Worm (Caenorhabditis elegans): ENCODE results near the gene F54C4.4.
"Not testable (repeated sequence)": the region's sequence is repeated elsewhere in the genome, so short reads cannot be mapped to it uniquely, and the experiment has no call there.

The F54C4.4 gene

DNA sequence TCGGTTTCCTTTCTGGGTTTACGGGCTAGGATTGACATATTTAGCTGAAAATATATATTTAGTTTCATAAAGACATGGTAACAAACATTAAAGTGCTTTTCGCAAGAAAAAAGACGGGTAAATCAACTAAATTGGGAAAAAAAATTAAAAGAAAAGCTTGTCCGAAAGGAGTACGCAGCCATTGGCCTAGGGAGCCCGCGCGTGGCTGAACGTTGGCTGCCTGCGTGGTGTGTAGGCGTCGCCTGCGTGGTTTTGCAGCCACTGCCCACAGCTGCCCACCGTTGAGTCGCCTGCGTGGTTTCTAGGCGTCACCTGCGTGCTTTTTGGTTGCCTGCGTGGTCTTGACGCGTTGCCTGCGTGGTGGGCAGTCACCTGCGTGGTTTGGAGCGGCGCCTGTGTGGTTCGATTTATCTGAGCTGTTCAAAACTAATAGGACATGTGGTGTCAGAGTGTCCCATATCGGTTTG is 34.8 kb upstream of the F54C4.4 start, which contains the start of gene C29F9.12:
Gene C29F9.12 (minus strand): TSS at position 51 of the 467 bp plus-strand sequence.
- TF ChIP-seq ets-5 (GFP tag; IDR thresholded peaks at IDR 0.05); egl-27 (tag; optimal IDR thresholded peaks at IDR 0.05); dpl-1 (GFP tag; optimal IDR thresholded peaks at IDR 0.05): not testable (repeated sequence)

DNA sequence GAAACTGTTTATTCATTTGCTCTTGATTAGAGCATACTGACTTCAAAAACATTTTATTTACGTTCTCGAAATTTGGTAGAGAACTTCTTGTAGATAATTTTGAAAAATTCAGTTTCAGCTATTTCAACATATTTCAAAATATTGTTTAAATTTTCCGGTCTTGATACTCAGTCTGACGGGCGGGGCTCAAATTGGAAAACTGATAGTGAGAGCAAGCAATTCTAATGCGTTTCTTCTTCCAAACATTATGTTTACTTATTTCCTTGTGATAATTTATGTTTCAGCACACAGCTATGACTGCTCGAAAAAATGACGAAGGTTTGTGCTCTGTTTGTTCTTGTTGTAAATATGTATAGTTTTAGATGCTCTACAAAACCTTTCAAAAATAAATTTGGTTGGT is 33.0 kb upstream of the F54C4.4 start, which contains the start of gene pals-24:
Gene pals-24 (plus strand): TSS at position 237 of the 400 bp plus-strand sequence.
- TF ChIP-seq elt-2 (tag; optimal IDR thresholded peaks at IDR 0.05) = peak; percentile 56
- peak in 1 of 2 experiments; percentile 14 for TF ChIP-seq lin-35 (GFP tag; optimal IDR thresholded peaks at IDR 0.05)
- no peak for TF ChIP-seq efl-1 (optimal IDR thresholded peaks at IDR 0.05)
- peak in 1 of 2 experiments; percentile 79 for TF ChIP-seq efl-1 (GFP tag; optimal IDR thresholded peaks at IDR 0.05 in 1 of 2)
- TF ChIP-seq tlp-1 (tag; optimal IDR thresholded peaks at IDR 0.05) = no peak

DNA sequence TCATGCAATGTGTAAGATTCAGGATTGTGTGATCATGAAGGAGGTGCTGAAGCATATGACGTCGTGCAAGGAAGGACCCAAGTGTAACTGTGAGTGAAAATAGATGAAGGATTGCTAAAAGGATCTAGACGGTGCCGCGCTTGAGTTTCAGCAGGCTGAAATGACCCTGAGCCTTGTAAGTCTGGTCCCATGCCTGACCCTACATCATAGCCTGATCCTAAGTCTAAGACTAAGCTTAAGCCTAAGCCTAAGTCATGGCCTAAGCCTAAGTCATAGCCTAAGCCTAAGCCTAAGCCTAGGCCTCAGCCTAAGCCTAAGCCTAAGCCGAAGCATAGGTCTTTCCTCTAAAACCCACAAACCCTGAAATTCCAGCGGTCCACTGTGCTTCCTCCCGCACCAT is 30.7 kb upstream of the F54C4.4 start:
- TF ChIP-seq nhr-47 (tag; optimal IDR thresholded peaks at IDR 0.05) = no peak
- no peak for TF ChIP-seq unc-30 (tag; optimal IDR thresholded peaks at IDR 0.05)

DNA sequence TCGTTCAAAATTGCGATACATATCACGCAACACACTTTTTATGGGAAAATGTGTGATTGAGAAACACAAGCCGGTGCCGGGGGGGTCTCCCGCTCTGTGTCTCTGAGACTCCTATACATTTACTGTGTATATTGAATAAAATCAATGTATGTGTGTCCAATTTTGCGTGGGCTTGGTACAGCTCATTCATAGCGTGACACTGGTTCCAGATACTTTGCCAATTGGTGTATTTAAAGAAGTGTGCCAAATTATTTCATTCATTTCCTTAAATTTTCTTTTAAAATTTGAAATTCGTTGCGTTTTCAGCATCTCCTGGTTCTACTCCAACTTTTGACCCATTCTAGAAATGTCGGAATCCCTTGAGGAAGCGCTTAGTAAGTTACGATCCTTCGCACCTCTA is 30.0 kb upstream of the F54C4.4 start, which contains the start of gene C29F9.5:
Gene C29F9.5 (plus strand): TSS at position 301 of the 400 bp plus-strand sequence.
- TF ChIP-seq rnt-1 (tag; optimal IDR thresholded peaks at IDR 0.05) (no peak), aly-2 (tag; optimal IDR thresholded peaks at IDR 0.05) (no peak), nhr-71 (tag; optimal IDR thresholded peaks at IDR 0.05) (no peak), egl-27 (tag; optimal IDR thresholded peaks at IDR 0.05) (no peak), fkh-8 (tag; optimal IDR thresholded peaks at IDR 0.05) (no peak), dpl-1 (GFP tag; optimal IDR thresholded peaks at IDR 0.05) (no peak), dsc-1 (tag; optimal IDR thresholded peaks at IDR 0.05) (no peak), mab-9 (GFP tag; IDR thresholded peaks at IDR 0.05) (no peak), lin-35 (GFP tag; optimal IDR thresholded peaks at IDR 0.05) (no peak), sptf-1 (tag; optimal IDR thresholded peaks at IDR 0.05) (no peak), lin-13 (GFP tag; optimal IDR thresholded peaks at IDR 0.05) (no peak), nhr-84 (tag; optimal IDR thresholded peaks at IDR 0.05) (no peak), isw-1 (GFP tag; IDR thresholded peaks at IDR 0.05) (no peak)

DNA sequence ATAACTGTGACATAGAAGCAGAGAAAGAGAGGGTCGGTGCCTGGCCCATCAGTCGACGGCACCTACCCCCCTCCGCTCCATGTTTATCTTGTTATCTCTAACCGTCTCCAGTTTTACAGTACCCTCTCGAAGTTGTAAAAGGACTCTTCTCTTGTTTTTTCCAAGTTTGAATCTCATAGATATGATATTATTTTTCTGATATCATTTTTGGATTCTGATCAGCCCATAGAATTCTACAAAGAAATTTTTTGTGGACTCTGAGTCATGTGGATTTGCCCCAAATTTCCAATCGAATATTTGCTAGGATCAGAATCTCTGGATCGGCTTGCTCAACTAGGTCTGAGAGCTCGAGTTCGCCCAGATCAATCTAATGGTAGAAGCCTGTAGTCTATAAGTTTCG is 27.4 kb upstream of the F54C4.4 start, which contains the start of gene C29F9.6:
Gene C29F9.6 (plus strand): TSS at position 301 of the 400 bp plus-strand sequence.
- no peak for TF ChIP-seq nhr-47 (tag; optimal IDR thresholded peaks at IDR 0.05)
- no peak for TF ChIP-seq rnt-1 (tag; optimal IDR thresholded peaks at IDR 0.05)
- no peak for TF ChIP-seq nhr-28 (tag; optimal IDR thresholded peaks at IDR 0.05)
- TF ChIP-seq nhr-77 (tag; optimal IDR thresholded peaks at IDR 0.05) = no peak
- TF ChIP-seq efl-1 (optimal IDR thresholded peaks at IDR 0.05) = no peak
- peak in 1 of 2 experiments; percentile 66 for TF ChIP-seq efl-1 (GFP tag; optimal IDR thresholded peaks at IDR 0.05 in 1 of 2)
- no peak for TF ChIP-seq unc-98 (GFP tag; IDR thresholded peaks at IDR 0.05)
- TF ChIP-seq fkh-10 (GFP tag; optimal IDR thresholded peaks at IDR 0.05) = no peak

DNA sequence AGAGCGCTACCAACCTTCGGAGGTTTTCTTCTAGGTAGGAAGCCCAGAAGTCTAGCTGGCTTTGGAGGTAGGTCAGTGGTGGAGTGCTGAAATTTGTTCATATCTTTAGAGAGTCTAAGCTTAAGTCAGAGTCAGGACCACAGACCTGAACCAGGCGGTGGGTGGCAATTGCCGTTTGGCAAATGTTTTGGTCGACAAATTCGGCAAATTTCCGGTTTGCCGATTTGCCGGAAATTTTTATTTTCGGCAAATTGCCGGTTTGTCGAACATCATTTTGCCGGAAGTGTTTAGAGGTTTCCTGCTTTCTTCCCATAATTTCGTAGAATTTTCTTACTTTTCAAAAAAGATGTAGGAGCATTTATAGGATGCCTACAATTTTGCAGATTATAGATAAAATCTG is 11.6 kb upstream of the F54C4.4 start, which contains the start of gene C29F9.9:
Gene C29F9.9 (minus strand): TSS at position 101 of the 400 bp plus-strand sequence.
- not testable (repeated sequence) for TF ChIP-seq lin-13 (GFP tag; optimal IDR thresholded peaks at IDR 0.05); nhr-47 (tag; optimal IDR thresholded peaks at IDR 0.05); nhr-90 (tag; optimal IDR thresholded peaks at IDR 0.05; ENCODE audit: poor library complexity)

DNA sequence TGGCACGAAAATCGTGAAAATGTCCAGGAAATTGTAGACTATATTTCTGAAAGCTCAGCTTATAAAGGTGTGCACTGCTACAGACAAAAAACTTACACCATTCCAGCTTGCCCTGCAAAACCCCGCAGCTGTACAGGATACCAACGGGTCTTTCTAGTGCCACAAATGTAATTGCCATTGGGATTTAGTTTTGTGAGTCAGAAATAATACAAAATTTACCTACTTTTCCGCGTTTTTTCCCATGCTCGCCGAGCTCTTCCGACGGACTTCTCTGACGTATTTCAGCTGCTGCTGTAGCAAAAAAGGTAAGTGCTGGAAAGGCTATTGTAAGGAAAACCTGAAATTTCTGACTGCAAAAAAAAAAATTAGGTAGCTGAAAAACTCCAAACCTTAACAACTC is 9.8 kb upstream of the F54C4.4 start, which contains the start of gene C29F9.8:
Gene C29F9.8 (minus strand): TSS at position 101 of the 400 bp plus-strand sequence.
- not testable (repeated sequence) for TF ChIP-seq hpl-2 (GFP tag; optimal IDR thresholded peaks at IDR 0.05); fkh-8 (tag; optimal IDR thresholded peaks at IDR 0.05); ces-1 (GFP tag; optimal IDR thresholded peaks at IDR 0.05)
